Worm (Caenorhabditis elegans) whole organism, L1 larva: ENCODE data around the gene T15B7.14.

Experiments
- C16A3.4 ChIP-seq: fragments of 150-350 bp; optimal IDR thresholded peaks from 2 replicates; lab custom pipeline; 2014; ENCODE audit warnings: missing biosample characterization, missing genetic modification characterization
- C34B4.2 ChIP-seq: sonication (generic microtip); optimal IDR thresholded peaks from 2 replicates; lab custom pipeline; 2017; ENCODE audit warnings: mild to moderate bottlenecking, missing genetic modification characterization, missing compliant biosample characterization
- F16B12.6 ChIP-seq: fragments of 150-350 bp; optimal IDR thresholded peaks from 2 replicates; lab custom pipeline; 2014; ENCODE audit warnings: missing biosample characterization, missing genetic modification characterization
- aha-1 ChIP-seq: fragments of 150-350 bp; optimal IDR thresholded peaks from 2 replicates; lab custom pipeline; 2014; ENCODE audit warnings: missing biosample characterization, missing genetic modification characterization
- alr-1 ChIP-seq: fragments of 200-800 bp; sonication (Bioruptor generic); optimal IDR thresholded peaks from 2 replicates; lab custom pipeline; 2018; ENCODE audit warnings: borderline replicate concordance, mild to moderate bottlenecking, missing genetic modification characterization, missing compliant biosample characterization
- aly-2 ChIP-seq: fragments of 150-350 bp; optimal IDR thresholded peaks from 2 replicates; lab custom pipeline; 2014; ENCODE audit warnings: missing biosample characterization, missing genetic modification characterization
- ama-1 ChIP-seq: fragments of 150-350 bp; optimal IDR thresholded peaks from 2 replicates; lab custom pipeline; 2014
- blmp-1 ChIP-seq: fragments of 150-350 bp; optimal IDR thresholded peaks from 2 replicates; lab custom pipeline; 2014; ENCODE audit warnings: missing biosample characterization, missing genetic modification characterization
- ceh-63 ChIP-seq: fragments of 200-800 bp; sonication (Bioruptor generic); optimal IDR thresholded peaks from 2 replicates; lab custom pipeline; 2018; ENCODE audit warnings: mild to moderate bottlenecking, missing genetic modification characterization, missing compliant biosample characterization
- ceh-82 ChIP-seq, 3 experiments: fragments of 150-350 bp in 1 of 3; sonication (generic microtip) in 2 of 3; optimal IDR thresholded peaks; 2 replicates each; lab custom pipeline; 2014 to 2017; ENCODE audit warnings: missing biosample characterization in 3 of 3, missing genetic modification characterization in 3 of 3
- ceh-88 ChIP-seq: fragments of 200-800 bp; sonication (Bioruptor generic); IDR thresholded peaks from 2 replicates; pipeline ENCODE4 v1.3.6; 2022; ENCODE audit warnings: missing genetic modification characterization, missing compliant biosample characterization
- efl-1 ChIP-seq, 4 experiments: fragments of 150-350 bp; optimal IDR thresholded peaks in 3 of 4; peaks in 1 of 4; 1 replicate in 1 of 4; 2 replicates in 3 of 4; lab custom pipeline; 2014; ENCODE audit warnings: missing biosample characterization in 2 of 4, missing genetic modification characterization in 2 of 4, missing genetic modification reagents in 2 of 4
- efl-3 ChIP-seq: fragments of 200-800 bp; sonication (Bioruptor generic); optimal IDR thresholded peaks from 2 replicates; lab custom pipeline; 2018; ENCODE audit warnings: mild to moderate bottlenecking, missing genetic modification characterization, missing compliant biosample characterization
- egl-27 ChIP-seq, 2 experiments: fragments of 150-350 bp in 1 of 2; sonication (generic microtip); optimal IDR thresholded peaks; 3 replicates each; lab custom pipeline; 2017 to 2018; ENCODE audit warnings: missing biosample characterization in 2 of 2, missing genetic modification characterization in 2 of 2, missing genetic modification reagents in 2 of 2
- elt-2 ChIP-seq: sonication (generic microtip); optimal IDR thresholded peaks from 2 replicates; lab custom pipeline; 2016; ENCODE audit warnings: missing genetic modification characterization, mild to moderate bottlenecking, inconsistent platforms, missing compliant biosample characterization, missing genetic modification reagents
- elt-3 ChIP-seq, 6 experiments: fragments of 150-350 bp in 1 of 6; sonication (generic microtip); optimal IDR thresholded peaks; 2 replicates each; lab custom pipeline; 2017 to 2018; ENCODE audit warnings: missing biosample characterization in 6 of 6, missing genetic modification characterization in 6 of 6, inconsistent platforms in 1 of 6
- ets-5 ChIP-seq: fragments of 200-800 bp; sonication (Bioruptor generic); IDR thresholded peaks from 2 replicates; pipeline ENCODE4 v1.3.6; 2022; ENCODE audit warnings: missing genetic modification characterization, missing compliant biosample characterization
- fkh-4 ChIP-seq: sonication (generic microtip); optimal IDR thresholded peaks from 2 replicates; lab custom pipeline; 2016; ENCODE audit warnings: missing compliant biosample characterization, missing genetic modification characterization, borderline replicate concordance
- fkh-8 ChIP-seq: sonication (generic microtip); optimal IDR thresholded peaks from 2 replicates; lab custom pipeline; 2016; ENCODE audit warnings: mild to moderate bottlenecking, missing genetic modification characterization, missing compliant biosample characterization
- fos-1 ChIP-seq: fragments of 150-350 bp; optimal IDR thresholded peaks from 2 replicates; lab custom pipeline; 2014; ENCODE audit warnings: missing biosample characterization, missing genetic modification characterization
- hlh-4 ChIP-seq: sonication (generic microtip); optimal IDR thresholded peaks from 2 replicates; lab custom pipeline; 2016; ENCODE audit warnings: mild to moderate bottlenecking, missing genetic modification characterization, missing compliant biosample characterization
- irx-1 ChIP-seq: sonication (generic microtip); optimal IDR thresholded peaks from 2 replicates; lab custom pipeline; 2016; ENCODE audit warnings: missing genetic modification characterization, missing compliant biosample characterization
- isw-1 ChIP-seq: fragments of 200-800 bp; sonication (Bioruptor generic); IDR thresholded peaks from 2 replicates; pipeline ENCODE4 v1.3.6; 2022; ENCODE audit warnings: missing genetic modification characterization, missing compliant biosample characterization
- jun-1 ChIP-seq: fragments of 150-350 bp; optimal IDR thresholded peaks from 2 replicates; lab custom pipeline; 2014; ENCODE audit warnings: missing biosample characterization, missing genetic modification reagents, missing genetic modification characterization
- lin-13 ChIP-seq: fragments of 150-350 bp; optimal IDR thresholded peaks from 2 replicates; lab custom pipeline; 2014; ENCODE audit warnings: missing biosample characterization, missing genetic modification reagents, missing genetic modification characterization
- lin-14 ChIP-seq: fragments of 200-800 bp; sonication (Bioruptor generic); optimal IDR thresholded peaks from 2 replicates; lab custom pipeline; 2018; ENCODE audit warnings: mild to moderate bottlenecking, missing genetic modification characterization, moderate library complexity, missing compliant biosample characterization
- lin-39 ChIP-seq: fragments of 150-350 bp; optimal IDR thresholded peaks from 2 replicates; lab custom pipeline; 2014; ENCODE audit warnings: missing biosample characterization, missing genetic modification reagents, missing genetic modification characterization
- lir-3 ChIP-seq: sonication (generic microtip); optimal IDR thresholded peaks from 2 replicates; lab custom pipeline; 2016; ENCODE audit warnings: mild to moderate bottlenecking, missing genetic modification characterization, moderate library complexity, missing compliant biosample characterization; ENCODE audit not compliant: poor library complexity
- lsy-2 ChIP-seq, 2 experiments: fragments of 150-350 bp; optimal IDR thresholded peaks; 2 replicates each; lab custom pipeline; 2014; ENCODE audit warnings: missing biosample characterization in 2 of 2, missing genetic modification characterization in 2 of 2
- mdl-1 ChIP-seq, 2 experiments: fragments of 150-350 bp; optimal IDR thresholded peaks; 2 replicates each; lab custom pipeline; 2014 to 2017; ENCODE audit warnings: missing biosample characterization in 2 of 2, missing genetic modification characterization in 2 of 2, inconsistent platforms in 1 of 2
- nhr-11 ChIP-seq: fragments of 150-350 bp; optimal IDR thresholded peaks from 2 replicates; lab custom pipeline; 2014; ENCODE audit warnings: missing biosample characterization, missing genetic modification characterization
- nhr-19 ChIP-seq: fragments of 200-800 bp; sonication (Bioruptor generic); conservative IDR thresholded peaks from 2 replicates; pipeline ENCODE4 v1.3.6; 2022; ENCODE audit warnings: missing genetic modification characterization, missing compliant biosample characterization
- nhr-28 ChIP-seq: fragments of 150-350 bp; optimal IDR thresholded peaks from 2 replicates; lab custom pipeline; 2014; ENCODE audit warnings: missing biosample characterization, missing genetic modification characterization
- nhr-71 ChIP-seq: sonication (generic microtip); optimal IDR thresholded peaks from 2 replicates; lab custom pipeline; 2016; ENCODE audit warnings: mild to moderate bottlenecking, missing genetic modification characterization, moderate library complexity, missing compliant biosample characterization
- nhr-76 ChIP-seq: sonication (generic microtip); optimal IDR thresholded peaks from 2 replicates; lab custom pipeline; 2017; ENCODE audit warnings: missing biosample characterization, missing genetic modification characterization
- nhr-77 ChIP-seq: fragments of 150-350 bp; optimal IDR thresholded peaks from 2 replicates; lab custom pipeline; 2014; ENCODE audit warnings: missing biosample characterization, missing genetic modification characterization
- nhr-84 ChIP-seq: sonication (generic microtip); optimal IDR thresholded peaks from 2 replicates; lab custom pipeline; 2017; ENCODE audit warnings: missing biosample characterization, missing genetic modification characterization
- nhr-85 ChIP-seq: sonication (generic microtip); peaks from one replicate; lab custom pipeline; 2016; ENCODE audit warnings: missing genetic modification characterization, inconsistent platforms, missing compliant biosample characterization
- pag-3 ChIP-seq: sonication (generic microtip); optimal IDR thresholded peaks from 2 replicates; lab custom pipeline; 2017; ENCODE audit warnings: missing genetic modification characterization, mild to moderate bottlenecking, missing compliant biosample characterization, antibody characterized with exemption, borderline replicate concordance; ENCODE audit not compliant: insufficient read depth
- pax-3 ChIP-seq: fragments of 200-800 bp; sonication (Bioruptor generic); optimal IDR thresholded peaks from 2 replicates; lab custom pipeline; 2018; ENCODE audit warnings: mild to moderate bottlenecking, missing genetic modification characterization, moderate library complexity, missing compliant biosample characterization
- pqm-1 ChIP-seq: sonication (generic microtip); optimal IDR thresholded peaks from 3 replicates; lab custom pipeline; 2017; ENCODE audit warnings: missing biosample characterization, missing genetic modification characterization
- skn-1 ChIP-seq: fragments of 150-350 bp; optimal IDR thresholded peaks from 2 replicates; lab custom pipeline; 2014; ENCODE audit warnings: missing biosample characterization, missing genetic modification characterization
- snpc-4 ChIP-seq: fragments of 150-350 bp; optimal IDR thresholded peaks from 2 replicates; lab custom pipeline; 2014; ENCODE audit warnings: missing biosample characterization, missing genetic modification characterization
- sox-4 ChIP-seq: sonication (generic microtip); optimal IDR thresholded peaks from 2 replicates; lab custom pipeline; 2016; ENCODE audit warnings: missing genetic modification characterization, missing compliant biosample characterization
- sptf-1 ChIP-seq: fragments of 150-350 bp; optimal IDR thresholded peaks from 2 replicates; lab custom pipeline; 2014; ENCODE audit warnings: missing biosample characterization, missing genetic modification characterization
- sup-37 ChIP-seq: fragments of 200-800 bp; sonication (Bioruptor generic); optimal IDR thresholded peaks from 2 replicates; lab custom pipeline; 2018; ENCODE audit warnings: mild to moderate bottlenecking, missing genetic modification characterization, missing compliant biosample characterization
- swsn-7 ChIP-seq: sonication (generic microtip); optimal IDR thresholded peaks from 2 replicates; lab custom pipeline; 2016; ENCODE audit warnings: missing genetic modification characterization, missing compliant biosample characterization
- tbx-2 ChIP-seq: sonication (generic microtip); optimal IDR thresholded peaks from 2 replicates; lab custom pipeline; 2016; ENCODE audit warnings: missing genetic modification characterization, missing compliant biosample characterization
- unc-130 ChIP-seq: fragments of 150-350 bp; optimal IDR thresholded peaks from 2 replicates; lab custom pipeline; 2017; ENCODE audit warnings: missing biosample characterization, missing genetic modification characterization, inconsistent platforms
- unc-62 ChIP-seq: fragments of 150-350 bp; optimal IDR thresholded peaks from 2 replicates; lab custom pipeline; 2014; ENCODE audit warnings: missing biosample characterization, missing genetic modification reagents, missing genetic modification characterization
- xbp-1 ChIP-seq: sonication (generic microtip); optimal IDR thresholded peaks from 2 replicates; lab custom pipeline; 2016; ENCODE audit warnings: missing genetic modification characterization, missing compliant biosample characterization
- ztf-11 ChIP-seq, 2 experiments: sonication (generic microtip); optimal IDR thresholded peaks; 2 replicates each; lab custom pipeline; 2016 to 2017; ENCODE audit warnings: missing genetic modification characterization in 2 of 2, missing biosample characterization in 1 of 2, missing compliant biosample characterization in 1 of 2
- ztf-4 ChIP-seq: fragments of 150-350 bp; optimal IDR thresholded peaks from 2 replicates; lab custom pipeline; 2014; ENCODE audit warnings: missing biosample characterization, missing genetic modification characterization

T15B7.14 gene

ce11 chrV:6879490-6879889, 44.3 kb upstream of the T15B7.14 start:
- TF ChIP-seq xbp-1 (peak; percentile 61), pag-3 (tag; lab: Kevin White, UChicago) (peak; percentile 42), hlh-4 (tag; lab: Kevin White, UChicago) (no peak), nhr-85 (peak; percentile 92), mdl-1 (tag; optimal IDR thresholded peaks at IDR 0.05; lab: Kevin White, UChicago) (peak in 1 of 2 experiments; percentile 37), fkh-4 (tag; lab: Kevin White, UChicago) (peak; percentile 7), swsn-7 (peak; percentile 80), nhr-71 (tag; lab: Kevin White, UChicago) (peak; percentile 84), nhr-28 (tag; lab: Kevin White, UChicago) (no peak), ets-5 (GFP tag; lab: Robert Waterston, UW) (no peak), sox-4 (peak; percentile 61), ceh-63 (GFP tag; lab: Kevin White, UChicago) (no peak), ztf-4 (tag; lab: Kevin White, UChicago) (peak; percentile 63), aly-2 (tag; lab: Kevin White, UChicago) (peak; percentile 63), elt-3 (tag; optimal IDR thresholded peaks at IDR 0.05; lab: Kevin White, UChicago) (no peak), nhr-11 (no peak), C34B4.2 (tag; lab: Kevin White, UChicago) (no peak), nhr-84 (tag; lab: Kevin White, UChicago) (no peak), lin-13 (GFP tag; lab: Kevin White, UChicago) (peak; percentile 21), tbx-2 (tag; lab: Kevin White, UChicago) (peak; percentile 83), efl-3 (GFP tag; lab: Kevin White, UChicago) (no peak), snpc-4 (tag; lab: Kevin White, UChicago) (peak; percentile 21), lsy-2 (tag; optimal IDR thresholded peaks at IDR 0.05; lab: Kevin White, UChicago) (peak; percentile 65 to 75), ztf-11 (tag; optimal IDR thresholded peaks at IDR 0.05; lab: Kevin White, UChicago) (peak in 1 of 2 experiments; percentile 69), pqm-1 (tag; lab: Kevin White, UChicago) (no peak), elt-2 (no peak), ceh-88 (no peak), nhr-19 (GFP tag; lab: Robert Waterston, UW) (peak; percentile 60), skn-1 (tag; lab: Kevin White, UChicago) (peak; percentile 20), C16A3.4 (tag; lab: Kevin White, UChicago) (peak; percentile 73), irx-1 (tag; lab: Kevin White, UChicago) (peak; percentile 74), sptf-1 (tag; lab: Kevin White, UChicago) (no peak), aha-1 (tag; lab: Kevin White, UChicago) (no peak), ceh-82 (tag; optimal IDR thresholded peaks at IDR 0.05; lab: Kevin White, UChicago) (peak; percentile 39 to 75 (median 74)), nhr-76 (tag; lab: Kevin White, UChicago) (no peak), fkh-8 (tag; lab: Kevin White, UChicago) (peak; percentile 78), egl-27 (tag; optimal IDR thresholded peaks at IDR 0.05; lab: Kevin White, UChicago) (peak in 1 of 2 experiments; percentile 66), nhr-77 (tag; lab: Kevin White, UChicago) (peak; percentile 70), pax-3 (no peak), ama-1 (no peak), efl-1 (optimal IDR thresholded peaks at IDR 0.05; lab: Kevin White, UChicago) (peak; percentile 54 to 63), efl-1 (GFP tag; optimal IDR thresholded peaks at IDR 0.05 in 1 of 2; lab: Kevin White, UChicago) (peak; percentile 1 to 93), blmp-1 (tag; lab: Kevin White, UChicago) (no peak), lir-3 (peak; percentile 27), F16B12.6 (tag; lab: Kevin White, UChicago) (no peak), fos-1 (tag; lab: Kevin White, UChicago) (peak; percentile 45), jun-1 (tag; lab: Kevin White, UChicago) (peak; percentile 51), lin-39 (tag; lab: Kevin White, UChicago) (no peak), unc-130 (tag; lab: Kevin White, UChicago) (no peak), alr-1 (tag; lab: Kevin White, UChicago) (no peak), sup-37 (GFP tag; lab: Kevin White, UChicago) (peak; percentile 20), unc-62 (GFP tag; lab: Kevin White, UChicago) (no peak), lin-14 (GFP tag; lab: Kevin White, UChicago) (peak; percentile 95), isw-1 (GFP tag; lab: Robert Waterston, UW) (peak; percentile 45)
